Worm (Caenorhabditis elegans) whole organism, L4 larva: ENCODE measurements around the gene nep-15.
A peak's percentile ranks its signal among the peaks of the same experiment; 100 is the strongest.

Experiments
- D1046.2 ChIP-seq: fragments of 200-800 bp; sonication (Bioruptor generic); IDR thresholded peaks from 2 replicates; pipeline ENCODE4 v1.3.6; 2022; ENCODE audit warnings: missing genetic modification characterization, missing compliant biosample characterization
- F10B5.3 ChIP-seq: sonication (generic microtip); optimal IDR thresholded peaks from 2 replicates; lab custom pipeline; 2016; ENCODE audit warnings: mild to moderate bottlenecking, missing genetic modification characterization, missing compliant biosample characterization
- F26F4.8 ChIP-seq: fragments of 200-800 bp; sonication (Bioruptor generic); conservative IDR thresholded peaks from 2 replicates; pipeline ENCODE4 v1.3.6; 2022; ENCODE audit warnings: missing genetic modification characterization, missing compliant biosample characterization
- T26A8.4 ChIP-seq: fragments of 200-800 bp; sonication (Bioruptor generic); IDR thresholded peaks from 2 replicates; pipeline ENCODE4 v1.3.6; 2022; ENCODE audit warnings: missing genetic modification characterization, missing compliant biosample characterization
- Y105C5A.15 ChIP-seq: fragments of 200-800 bp; sonication (Bioruptor generic); IDR thresholded peaks from 2 replicates; pipeline ENCODE4 v1.3.6; 2022; ENCODE audit warnings: missing genetic modification characterization, missing compliant biosample characterization
- Y75B8A.6 ChIP-seq: fragments of 200-800 bp; sonication (Bioruptor generic); IDR thresholded peaks from 2 replicates; pipeline ENCODE4 v1.3.6; 2022; ENCODE audit warnings: missing genetic modification reagents, missing genetic modification characterization, missing compliant biosample characterization
- ZK546.5 ChIP-seq, 2 experiments: sonication (generic microtip); optimal IDR thresholded peaks; 2 replicates each; lab custom pipeline; 2017; ENCODE audit warnings: missing biosample characterization in 2 of 2, missing genetic modification characterization in 2 of 2
- arid-1 ChIP-seq: fragments of 200-800 bp; sonication (Bioruptor generic); conservative IDR thresholded peaks from 2 replicates; pipeline ENCODE4 v1.3.6; 2022; ENCODE audit warnings: missing genetic modification reagents, missing genetic modification characterization, missing compliant biosample characterization
- attf-4 ChIP-seq: sonication (generic microtip); optimal IDR thresholded peaks from 3 replicates; lab custom pipeline; 2017; ENCODE audit warnings: missing biosample characterization, missing genetic modification characterization
- ceh-44 ChIP-seq: fragments of 200-800 bp; sonication (Bioruptor generic); IDR thresholded peaks from 2 replicates; pipeline ENCODE4 v1.3.6; 2022; ENCODE audit warnings: missing genetic modification reagents, missing genetic modification characterization, missing compliant biosample characterization
- ces-1 ChIP-seq: fragments of 150-350 bp; sonication (generic microtip); optimal IDR thresholded peaks from 4 replicates; lab custom pipeline; 2014; ENCODE audit warnings: missing biosample characterization, missing genetic modification reagents, missing genetic modification characterization
- ctbp-1 ChIP-seq: fragments of 200-800 bp; sonication (Bioruptor generic); IDR thresholded peaks from 2 replicates; pipeline ENCODE4 v1.3.6; 2022; ENCODE audit warnings: missing genetic modification reagents, missing genetic modification characterization, missing compliant biosample characterization
- daf-16 ChIP-seq, 3 experiments: sonication (generic microtip); optimal IDR thresholded peaks; 2 replicates each; lab custom pipeline; 2016 to 2017; ENCODE audit warnings: missing genetic modification characterization in 3 of 3, missing genetic modification reagents in 3 of 3, mild to moderate bottlenecking in 2 of 3, missing compliant biosample characterization in 2 of 3, missing biosample characterization in 1 of 3, moderate library complexity in 1 of 3
- daf-8 ChIP-seq: fragments of 200-800 bp; sonication (Bioruptor generic); IDR thresholded peaks from 2 replicates; pipeline ENCODE4 v1.3.6; 2022; ENCODE audit warnings: missing genetic modification characterization, missing compliant biosample characterization
- dmd-6 ChIP-seq: fragments of 200-800 bp; sonication (Bioruptor generic); IDR thresholded peaks from 2 replicates; pipeline ENCODE4 v1.3.6; 2022; ENCODE audit warnings: missing genetic modification reagents, missing genetic modification characterization, missing compliant biosample characterization
- dpl-1 ChIP-seq: fragments of 150-350 bp; optimal IDR thresholded peaks from 2 replicates; lab custom pipeline; 2014; ENCODE audit warnings: missing biosample characterization, missing genetic modification reagents, missing genetic modification characterization
- egl-27 ChIP-seq: sonication (generic microtip); optimal IDR thresholded peaks from 3 replicates; lab custom pipeline; 2017; ENCODE audit warnings: missing biosample characterization, missing genetic modification reagents, missing genetic modification characterization
- fkh-10 ChIP-seq: fragments of 150-350 bp; optimal IDR thresholded peaks from 2 replicates; lab custom pipeline; 2014; ENCODE audit warnings: missing biosample characterization, missing genetic modification reagents, missing genetic modification characterization
- fos-1 ChIP-seq: fragments of 150-350 bp; optimal IDR thresholded peaks from 2 replicates; lab custom pipeline; 2014; ENCODE audit warnings: missing biosample characterization, missing genetic modification characterization
- gei-8 ChIP-seq: fragments of 200-800 bp; sonication (Bioruptor generic); optimal IDR thresholded peaks from 2 replicates; lab custom pipeline; 2018; ENCODE audit warnings: mild to moderate bottlenecking, missing genetic modification characterization, missing compliant biosample characterization
- lin-15B ChIP-seq: fragments of 150-350 bp; sonication (generic microtip); optimal IDR thresholded peaks from 3 replicates; lab custom pipeline; 2014; ENCODE audit warnings: missing biosample characterization, missing genetic modification characterization
- mdt-29 ChIP-seq: fragments of 200-800 bp; sonication (Bioruptor generic); IDR thresholded peaks from 2 replicates; pipeline ENCODE4 v1.3.6; 2022; ENCODE audit warnings: missing genetic modification reagents, missing genetic modification characterization, missing compliant biosample characterization
- mes-2 ChIP-seq: sonication (generic microtip); optimal IDR thresholded peaks from 2 replicates; lab custom pipeline; 2016; ENCODE audit warnings: missing genotype, mild to moderate bottlenecking, missing genetic modification characterization, missing compliant biosample characterization; ENCODE audit not compliant: poor library complexity, severe bottlenecking
- mxl-2 ChIP-seq: fragments of 200-800 bp; sonication (Bioruptor generic); conservative IDR thresholded peaks from 2 replicates; pipeline ENCODE4 v1.3.6; 2022; ENCODE audit warnings: missing genetic modification reagents, missing genetic modification characterization, missing compliant biosample characterization
- nhr-10 ChIP-seq: fragments of 150-350 bp; optimal IDR thresholded peaks from 2 replicates; lab custom pipeline; 2014; ENCODE audit warnings: missing biosample characterization, missing genetic modification characterization
- nhr-111 ChIP-seq: fragments of 200-800 bp; sonication (Bioruptor generic); optimal IDR thresholded peaks from 2 replicates; lab custom pipeline; 2018; ENCODE audit warnings: mild to moderate bottlenecking, missing genetic modification characterization, missing compliant biosample characterization
- nhr-42 ChIP-seq: fragments of 200-800 bp; sonication (Bioruptor generic); IDR thresholded peaks from 2 replicates; pipeline ENCODE4 v1.3.6; 2022; ENCODE audit warnings: missing genetic modification characterization, missing compliant biosample characterization
- nhr-6 ChIP-seq: fragments of 150-350 bp; optimal IDR thresholded peaks from 2 replicates; lab custom pipeline; 2014; ENCODE audit warnings: missing biosample characterization, missing genetic modification characterization
- nhr-77 ChIP-seq: fragments of 150-350 bp; optimal IDR thresholded peaks from 2 replicates; lab custom pipeline; 2014; ENCODE audit warnings: missing biosample characterization, missing genetic modification characterization
- pha-4 ChIP-seq, 2 experiments: fragments of 150-350 bp in 1 of 2; fragments of 200-800 bp in 1 of 2; sonication (Bioruptor generic) in 1 of 2; IDR thresholded peaks in 1 of 2; optimal IDR thresholded peaks in 1 of 2; 2 replicates each; pipeline versions ENCODE4 v1.3.6 to Lab custom; 2014 to 2022; ENCODE audit warnings: missing genetic modification characterization in 2 of 2, missing genetic modification reagents in 2 of 2, missing biosample characterization in 1 of 2, missing compliant biosample characterization in 1 of 2
- pqm-1 ChIP-seq: sonication (generic microtip); optimal IDR thresholded peaks from 2 replicates; lab custom pipeline; 2017; ENCODE audit warnings: missing biosample characterization, missing genetic modification characterization
- rbr-2 ChIP-seq: sonication (generic microtip); optimal IDR thresholded peaks from 2 replicates; lab custom pipeline; 2016; ENCODE audit warnings: missing genotype, missing genetic modification characterization, missing compliant biosample characterization
- sdz-12 ChIP-seq: fragments of 200-800 bp; sonication (Bioruptor generic); optimal IDR thresholded peaks from 2 replicates; lab custom pipeline; 2018; ENCODE audit warnings: mild to moderate bottlenecking, missing genetic modification characterization, missing compliant biosample characterization
- set-16 ChIP-seq: fragments of 200-800 bp; sonication (Bioruptor generic); IDR thresholded peaks from 2 replicates; pipeline ENCODE4 v1.3.6; 2022; ENCODE audit warnings: missing genetic modification reagents, missing genetic modification characterization, missing compliant biosample characterization
- snpc-4 ChIP-seq: fragments of 150-350 bp; optimal IDR thresholded peaks from 2 replicates; lab custom pipeline; 2014; ENCODE audit warnings: missing biosample characterization, missing genetic modification characterization
- unc-62 ChIP-seq, 3 experiments: fragments of 150-350 bp in 1 of 3; sonication (generic microtip); optimal IDR thresholded peaks in 2 of 3; peaks in 1 of 3; 1 replicate in 1 of 3; 2 replicates in 2 of 3; lab custom pipeline; 2014 to 2017; ENCODE audit warnings: missing biosample characterization in 3 of 3, missing genetic modification characterization in 3 of 3, missing genetic modification reagents in 3 of 3, missing genotype in 1 of 3
- zfp-2 ChIP-seq: sonication (generic microtip); optimal IDR thresholded peaks from 2 replicates; lab custom pipeline; 2016; ENCODE audit warnings: mild to moderate bottlenecking, missing genetic modification characterization, missing compliant biosample characterization
- zfp-3 ChIP-seq: fragments of 200-800 bp; sonication (Bioruptor generic); conservative IDR thresholded peaks from 2 replicates; pipeline ENCODE4 v1.3.6; 2022; ENCODE audit warnings: missing genetic modification reagents, missing genetic modification characterization, missing compliant biosample characterization
- ztf-11 ChIP-seq: fragments of 150-350 bp; optimal IDR thresholded peaks from 2 replicates; lab custom pipeline; 2014; ENCODE audit warnings: missing biosample characterization, missing genetic modification characterization

The nep-15 gene

ce11 chrX:8404308-8405085 is 32.5 kb downstream of the nep-15 start (continued):
- no peak for TF ChIP-seq attf-4 (tag; lab: Kevin White, UChicago)
- TF ChIP-seq pqm-1 (tag; lab: Kevin White, UChicago) = peak; percentile 10
- peak; percentile 93 for TF ChIP-seq D1046.2 (GFP tag; lab: Robert Waterston, UW)
- TF ChIP-seq set-16 (GFP tag; lab: Robert Waterston, UW) = peak; percentile 75; the same call in 1 of the 2 replicates
- TF ChIP-seq daf-16 (GFP tag; optimal IDR thresholded peaks at IDR 0.05; lab: Kevin White, UChicago) = peak; percentile 86 to 89
- TF ChIP-seq daf-16 (tag; optimal IDR thresholded peaks at IDR 0.05; lab: Kevin White, UChicago) = peak; percentile 86
- peak; percentile 91 for TF ChIP-seq nhr-77 (tag; lab: Kevin White, UChicago)
- TF ChIP-seq F26F4.8 (GFP tag; lab: Robert Waterston, UW) = peak; percentile 93
- peak; percentile 97 for TF ChIP-seq Y75B8A.6
- peak; percentile 92 for TF ChIP-seq nhr-42 (GFP tag; lab: Robert Waterston, UW)
- TF ChIP-seq zfp-3 (GFP tag; lab: Robert Waterston, UW) = peak; percentile 89
- no peak for TF ChIP-seq ztf-11 (tag; lab: Kevin White, UChicago)
- TF ChIP-seq daf-8 (GFP tag; lab: Robert Waterston, UW) = no peak
- TF ChIP-seq nhr-10 = peak; percentile 58
- no peak for TF ChIP-seq lin-15B (tag; lab: Kevin White, UChicago)
- no peak for TF ChIP-seq snpc-4
- TF ChIP-seq egl-27 (tag; lab: Kevin White, UChicago) = no peak
- TF ChIP-seq mdt-29 (GFP tag; lab: Robert Waterston, UW) = peak; percentile 91
- TF ChIP-seq gei-8 = peak; percentile 93
- TF ChIP-seq sdz-12 (GFP tag; lab: Kevin White, UChicago) = peak; percentile 90
- TF ChIP-seq rbr-2 = peak; percentile 95
- TF ChIP-seq zfp-2 (tag; lab: Kevin White, UChicago) = peak; percentile 59
- TF ChIP-seq ZK546.5 (tag; optimal IDR thresholded peaks at IDR 0.05; lab: Kevin White, UChicago) = no peak
- TF ChIP-seq nhr-111 (GFP tag; lab: Kevin White, UChicago) = peak; percentile 93
- TF ChIP-seq dmd-6 = peak; percentile 93
- peak; percentile 87; the same call in 1 of the 2 replicates for TF ChIP-seq mxl-2 (GFP tag; lab: Robert Waterston, UW)
- peak; percentile 94 for TF ChIP-seq ceh-44
- peak; percentile 72 for TF ChIP-seq ces-1 (GFP tag; lab: Kevin White, UChicago)
- TF ChIP-seq nhr-6 (tag; lab: Kevin White, UChicago) = peak; percentile 81
- TF ChIP-seq T26A8.4 (GFP tag; lab: Robert Waterston, UW) = peak; percentile 95
- TF ChIP-seq pha-4 (GFP tag; IDR thresholded peaks at IDR 0.05; lab: Robert Waterston, UW) = peak; percentile 96
- no peak for TF ChIP-seq pha-4 (tag; optimal IDR thresholded peaks at IDR 0.05; lab: Kevin White, UChicago)
- peak; percentile 82 for TF ChIP-seq F10B5.3 (tag; lab: Kevin White, UChicago)
- peak; percentile 19 for TF ChIP-seq fkh-10 (GFP tag; lab: Kevin White, UChicago)
- peak; percentile 47 for TF ChIP-seq dpl-1 (GFP tag; lab: Kevin White, UChicago)
- no peak for TF ChIP-seq fos-1
- TF ChIP-seq arid-1 (GFP tag; lab: Robert Waterston, UW) = peak; percentile 95
- peak; percentile 98 for TF ChIP-seq ctbp-1 (GFP tag; lab: Robert Waterston, UW)
- peak; percentile 74 for TF ChIP-seq mes-2 (tag; lab: Kevin White, UChicago)

- peak in 1 of 2 experiments; percentile 91 for TF ChIP-seq unc-62 (GFP tag; optimal IDR thresholded peaks at IDR 0.05 in 1 of 2; lab: Kevin White, UChicago)
- TF ChIP-seq unc-62 (tag; optimal IDR thresholded peaks at IDR 0.05; lab: Kevin White, UChicago) = no peak
- no peak for TF ChIP-seq Y105C5A.15 (GFP tag; lab: Robert Waterston, UW)
Observed at ce11 chrX:8406815-8407214, 34.8 kb downstream of the nep-15 start.
